Fruit fly (Drosophila melanogaster) whole organism, prepupa: Measurements from ENCODE around the gene RpL17.

Source experiments
- CG10631 ChIP-seq: fragments of 200-800 bp; sonication (Bioruptor generic); optimal IDR thresholded peaks from 2 replicates; lab custom pipeline; 2016; ENCODE audit warnings: missing biosample characterization, missing genetic modification characterization
- CG1621 ChIP-seq: fragments of 200-800 bp; sonication (Bioruptor generic); optimal IDR thresholded peaks from 3 replicates; lab custom pipeline; 2018; ENCODE audit warnings: missing biosample characterization, mild to moderate bottlenecking, missing genetic modification characterization
- CG34406 ChIP-seq: fragments of 200-800 bp; sonication (Bioruptor generic); optimal IDR thresholded peaks from 3 replicates; lab custom pipeline; 2016; ENCODE audit warnings: missing biosample characterization, missing genetic modification characterization
- CG9139 ChIP-seq: fragments of 200-800 bp; sonication (Bioruptor generic); optimal IDR thresholded peaks from 3 replicates; lab custom pipeline; 2017; ENCODE audit warnings: missing biosample characterization, mild to moderate bottlenecking, missing genetic modification characterization
- spab ChIP-seq: fragments of 200-800 bp; sonication (Bioruptor generic); optimal IDR thresholded peaks from 2 replicates; lab custom pipeline; 2017; ENCODE audit warnings: missing biosample characterization, mild to moderate bottlenecking, missing genetic modification characterization, missing genetic modification reagents

DNA sequence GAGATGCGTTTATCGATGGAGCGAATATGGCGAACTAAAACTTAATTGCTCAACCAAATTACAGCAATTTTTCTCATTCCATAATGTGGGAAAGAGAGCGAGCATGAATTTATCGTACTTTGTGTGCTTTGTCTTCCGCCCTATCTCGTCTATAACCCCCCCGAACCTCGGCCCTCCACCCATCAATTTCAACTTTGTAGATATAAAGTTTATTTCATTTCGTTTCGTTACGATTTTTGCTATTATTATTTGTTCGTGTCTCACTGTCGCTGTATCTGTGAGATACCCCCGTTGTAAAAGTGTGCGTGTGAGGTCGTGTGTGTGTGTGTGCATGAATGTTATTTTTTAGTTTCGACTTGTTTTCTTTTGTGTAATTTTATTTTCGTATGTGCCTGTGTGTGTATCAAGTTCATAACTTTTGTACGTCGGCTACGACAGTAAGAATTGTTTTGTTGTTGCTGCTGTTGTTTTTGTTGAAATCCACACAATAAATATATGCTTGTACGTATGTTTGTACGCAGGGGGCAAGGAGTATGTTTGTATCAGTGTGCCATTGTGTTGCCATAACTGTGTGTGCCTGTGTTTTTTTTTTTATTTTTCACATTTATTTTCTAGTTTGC, 35.3 kb downstream of the RpL17 start:
- no peak for TF ChIP-seq CG34406
- TF ChIP-seq CG1621 (tag; lab: Kevin White, UChicago) = no peak
- TF ChIP-seq spab (GFP tag; lab: Kevin White, UChicago) = no peak
- TF ChIP-seq CG9139 (GFP tag; lab: Kevin White, UChicago) = no peak
- no peak for TF ChIP-seq CG10631
